Fruit fly (Drosophila melanogaster) whole organism, adult: ENCODE data around the gene Bcs1.

ENCODE experiments used
- CG14711 ChIP-seq: fragments of 200-800 bp; sonication (Bioruptor generic); optimal IDR thresholded peaks from 2 replicates; lab custom pipeline; 2018; ENCODE audit warnings: missing biosample characterization, mild to moderate bottlenecking, missing genetic modification characterization, moderate library complexity
- CG5204 ChIP-seq: fragments of 200-800 bp; sonication (Bioruptor generic); optimal IDR thresholded peaks from 2 replicates; lab custom pipeline; 2016; ENCODE audit warnings: missing biosample characterization, missing genetic modification characterization
- CG7045 ChIP-seq: fragments of 200-800 bp; sonication (Bioruptor generic); optimal IDR thresholded peaks from 2 replicates; lab custom pipeline; 2017; ENCODE audit warnings: missing biosample characterization, mild to moderate bottlenecking, missing genetic modification characterization
- CG7101 ChIP-seq: fragments of 200-800 bp; sonication (Bioruptor generic); optimal IDR thresholded peaks from 2 replicates; lab custom pipeline; 2018; ENCODE audit warnings: missing biosample characterization, mild to moderate bottlenecking, missing genetic modification characterization, moderate library complexity
- Clk ChIP-seq: fragments of 200-800 bp; sonication (Bioruptor generic); optimal IDR thresholded peaks from 2 replicates; lab custom pipeline; 2017; ENCODE audit warnings: missing biosample characterization, missing genetic modification characterization
- cic ChIP-seq: fragments of 200-800 bp; sonication (Bioruptor generic); optimal IDR thresholded peaks from 2 replicates; lab custom pipeline; 2017; ENCODE audit warnings: missing biosample characterization, mild to moderate bottlenecking, missing genetic modification characterization, moderate library complexity
- pad ChIP-seq: fragments of 200-800 bp; sonication (Bioruptor generic); optimal IDR thresholded peaks from 3 replicates; lab custom pipeline; 2017; ENCODE audit warnings: missing biosample characterization, missing genetic modification characterization, mild to moderate bottlenecking, moderate library complexity, missing genetic modification reagents
- toe ChIP-seq: fragments of 200-800 bp; sonication (Bioruptor generic); optimal IDR thresholded peaks from 2 replicates; lab custom pipeline; 2016; ENCODE audit warnings: missing biosample characterization, missing genetic modification characterization

DNA sequence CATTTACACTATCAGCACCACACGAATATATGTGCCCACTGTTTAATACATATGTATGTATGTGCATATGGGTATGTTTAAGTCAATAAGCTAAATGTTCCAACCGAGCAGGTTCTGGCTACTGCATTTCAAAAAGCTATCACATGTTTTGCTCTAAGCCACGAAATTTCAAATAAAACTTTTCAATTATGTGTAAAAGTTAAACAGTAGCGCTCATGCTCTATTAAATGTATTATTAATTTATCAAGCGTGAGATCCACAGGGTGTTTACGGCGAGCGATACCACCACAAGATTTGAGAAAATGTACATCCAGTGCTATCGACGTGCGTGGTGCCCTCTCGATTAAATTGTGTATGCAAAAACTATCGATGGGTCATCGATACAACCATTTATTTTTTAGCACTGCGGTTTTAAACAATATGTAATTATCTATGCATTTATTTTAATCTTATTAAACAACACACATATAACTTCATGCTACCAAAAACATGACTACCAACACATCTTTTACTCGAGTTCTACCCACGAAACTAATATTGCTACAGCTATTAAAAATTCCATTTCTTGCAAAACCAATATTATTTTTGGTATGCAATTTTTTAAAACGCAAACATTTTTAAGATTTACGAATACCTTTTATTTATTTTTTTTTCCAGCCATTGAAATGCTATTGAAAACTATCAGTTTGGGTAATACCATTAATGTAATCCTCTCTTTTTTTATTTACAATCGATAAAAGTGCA is 38.5 kb downstream of the Bcs1 start, which contains the start of gene Pten:
- TF ChIP-seq toe (GFP tag; lab: Kevin White, UChicago) (no peak), CG5204 (no peak), cic (no peak), Clk (GFP tag; lab: Kevin White, UChicago) (no peak), pad (GFP tag; lab: Kevin White, UChicago) (peak; percentile 12), CG7101 (tag; lab: Kevin White, UChicago) (peak; percentile 47), CG14711 (tag; lab: Kevin White, UChicago) (peak; percentile 73), CG7045 (GFP tag; lab: Kevin White, UChicago) (peak; percentile 61)
